Fruit fly (Drosophila melanogaster): ENCODE measurements around the gene CG42507.

The CG42507 gene

dm6 chr3L:14769183-14769582 lies 11.4 kb upstream of the CG42507 start, which contains the start of gene Mgat4b:
TSS of gene Mgat4b (minus strand) at chr3L:14769283.
- TF ChIP-seq jigr1 (GFP tag; IDR thresholded peaks at IDR 0.05) (no peak), CG31365 (tag; optimal IDR thresholded peaks at IDR 0.05) (no peak), CG11695 (GFP tag; IDR thresholded peaks at IDR 0.05) (no peak), sisA (GFP tag; IDR thresholded peaks at IDR 0.05) (no peak), trem (tag; optimal IDR thresholded peaks at IDR 0.05) (no peak), CTCF (GFP tag; optimal IDR thresholded peaks at IDR 0.05) (no peak), CG12299 (tag; optimal IDR thresholded peaks at IDR 0.05) (no peak), Eip74EF (GFP tag; optimal IDR thresholded peaks at IDR 0.05) (no peak), E2f1 (GFP tag; IDR thresholded peaks at IDR 0.05) (no peak)

dm6 chr3L:14761837-14762785 lies 4.3 kb upstream of the CG42507 start, which contains the start of the genes Tsen34 and Mgat4a:
TSS of gene Tsen34 (minus strand) at chr3L:14761844.
TSS of gene Mgat4a (plus strand) at chr3L:14762028.
- peak; percentile 53 for TF ChIP-seq Max (GFP tag; optimal IDR thresholded peaks at IDR 0.05)
- no peak for TF ChIP-seq lab (GFP tag; optimal IDR thresholded peaks at IDR 0.05)
- peak; percentile 25 for TF ChIP-seq zfh2 (GFP tag; optimal IDR thresholded peaks at IDR 0.05)
- TF ChIP-seq CG4854 (GFP tag; optimal IDR thresholded peaks at IDR 0.05), result peak; percentile 52
- no peak for TF ChIP-seq zf30C (GFP tag; optimal IDR thresholded peaks at IDR 0.05)
- no peak for TF ChIP-seq Vsx1 (GFP tag; optimal IDR thresholded peaks at IDR 0.05)
- TF ChIP-seq cg (GFP tag; optimal IDR thresholded peaks at IDR 0.05), result no peak
- TF ChIP-seq scrt (GFP tag; optimal IDR thresholded peaks at IDR 0.05), result peak; percentile 90
- no peak for TF ChIP-seq p53 (GFP tag; optimal IDR thresholded peaks at IDR 0.05)
- TF ChIP-seq tup (GFP tag; optimal IDR thresholded peaks at IDR 0.05), result peak; percentile 48
- no peak for TF ChIP-seq CG11093 (GFP tag; IDR thresholded peaks at IDR 0.05)
- TF ChIP-seq Dbx (GFP tag; IDR thresholded peaks at IDR 0.05), result peak; percentile 88
- TF ChIP-seq chif (GFP tag; optimal IDR thresholded peaks at IDR 0.05), result peak in 1 of 2 experiments; percentile 28
- TF ChIP-seq bowl (GFP tag; IDR thresholded peaks at IDR 0.05), result no peak
- TF ChIP-seq luna (GFP tag; optimal IDR thresholded peaks at IDR 0.05), result peak; percentile 49
- no peak for TF ChIP-seq nmo (GFP tag; optimal IDR thresholded peaks at IDR 0.05)
- peak; percentile 88 for TF ChIP-seq CG4360 (GFP tag; IDR thresholded peaks at IDR 0.05)
- peak; percentile 18 for TF ChIP-seq CG3995 (GFP tag; optimal IDR thresholded peaks at IDR 0.05)
- TF ChIP-seq CG15479 (GFP tag; optimal IDR thresholded peaks at IDR 0.05), result peak; percentile 43
- no peak for TF ChIP-seq Sox102F (GFP tag; optimal IDR thresholded peaks at IDR 0.05)
- no peak for TF ChIP-seq CG14050 (GFP tag; IDR thresholded peaks at IDR 0.05)
- no peak for TF ChIP-seq jing (GFP tag; optimal IDR thresholded peaks at IDR 0.05)
- no peak for TF ChIP-seq CG18764 (GFP tag; optimal IDR thresholded peaks at IDR 0.05)
- no peak for TF ChIP-seq crc (GFP tag; optimal IDR thresholded peaks at IDR 0.05)
- TF ChIP-seq CG3847 (GFP tag; IDR thresholded peaks at IDR 0.05), result peak; percentile 16; the same call in 1 of the 2 replicates
- TF ChIP-seq eyg (GFP tag; optimal IDR thresholded peaks at IDR 0.05), result peak; percentile 47
- TF ChIP-seq row (GFP tag; IDR thresholded peaks at IDR 0.05), result peak; percentile 44; the same call in 1 of the 3 replicates
- peak; percentile 52 for TF ChIP-seq CG12744 (GFP tag; optimal IDR thresholded peaks at IDR 0.05)
- no peak for TF ChIP-seq CG4730 (GFP tag; IDR thresholded peaks at IDR 0.05)
- no peak for TF ChIP-seq CG4707 (GFP tag; optimal IDR thresholded peaks at IDR 0.05)
- TF ChIP-seq al (GFP tag; IDR thresholded peaks at IDR 0.05), result no peak
- TF ChIP-seq Dek (tag; optimal IDR thresholded peaks at IDR 0.05), result peak; percentile 2
- no peak for TF ChIP-seq nau (GFP tag; optimal IDR thresholded peaks at IDR 0.05)
- peak; percentile 46; the same call in 1 of the 3 replicates for TF ChIP-seq Mrtf (GFP tag; IDR thresholded peaks at IDR 0.05)
- TF ChIP-seq CG15011 (GFP tag; optimal IDR thresholded peaks at IDR 0.05), result peak; percentile 65
- peak; percentile 35 for TF ChIP-seq PHDP (tag; optimal IDR thresholded peaks at IDR 0.05)
- no peak for TF ChIP-seq Atf-2 (GFP tag; optimal IDR thresholded peaks at IDR 0.05)
- peak; percentile 14; the same call in 1 of the 2 replicates for TF ChIP-seq chm (GFP tag; IDR thresholded peaks at IDR 0.05)
- peak; percentile 50 for TF ChIP-seq HHEX (GFP tag; optimal IDR thresholded peaks at IDR 0.05)
